Worm (Caenorhabditis elegans): Measurements from ENCODE around the gene srh-18.

Gene srh-18

DNA sequence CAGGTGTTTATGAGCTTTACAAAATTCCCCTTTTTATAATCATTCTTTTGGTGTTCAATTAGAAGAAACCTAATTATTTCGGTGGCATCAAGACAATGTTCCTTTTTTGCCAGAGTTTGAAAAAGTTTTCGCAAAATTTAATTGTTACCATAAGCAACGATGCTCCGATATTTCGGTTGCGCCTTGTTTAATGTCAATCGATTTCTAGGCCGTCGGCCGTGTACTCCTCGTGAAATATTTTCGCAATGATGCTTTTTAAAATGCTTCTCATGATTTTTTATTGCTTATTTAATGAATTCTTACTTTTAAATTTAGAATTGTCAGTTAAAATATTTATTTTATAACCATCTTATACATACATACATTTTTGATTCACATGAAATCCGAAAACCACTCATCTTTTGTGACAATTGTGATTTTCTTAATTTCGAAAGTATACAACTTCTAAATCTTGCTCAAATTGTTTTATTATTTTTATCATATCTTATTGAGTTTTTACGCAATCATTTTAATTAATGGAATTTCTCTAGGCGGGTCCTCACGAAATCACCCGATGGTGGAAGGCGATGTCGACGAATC is 5.1 kb upstream of the srh-18 start, which contains the start of gene C50B6.3 (continued):
- no peak for TF ChIP-seq unc-62 (GFP tag; optimal IDR thresholded peaks at IDR 0.05)
- TF ChIP-seq pqm-1 (tag; optimal IDR thresholded peaks at IDR 0.05): no peak
- peak; percentile 85 for TF ChIP-seq isw-1 (GFP tag; IDR thresholded peaks at IDR 0.05)
- TF ChIP-seq mab-9 (GFP tag; IDR thresholded peaks at IDR 0.05): peak; percentile 80
- TF ChIP-seq ceh-90 (tag; optimal IDR thresholded peaks at IDR 0.05): peak; percentile 91
- TF ChIP-seq unc-98 (GFP tag; IDR thresholded peaks at IDR 0.05): peak; percentile 73
- peak; percentile 82 for TF ChIP-seq grh-1 (GFP tag; IDR thresholded peaks at IDR 0.05)
- peak; percentile 87 for TF ChIP-seq lin-15B (tag; optimal IDR thresholded peaks at IDR 0.05)
- TF ChIP-seq rnt-1 (tag; optimal IDR thresholded peaks at IDR 0.05): peak; percentile 99
- TF ChIP-seq nhr-84 (tag; optimal IDR thresholded peaks at IDR 0.05): no peak
- TF ChIP-seq dpl-1 (GFP tag; optimal IDR thresholded peaks at IDR 0.05): peak; percentile 76 to 92 (median 85)
- no peak for TF ChIP-seq nhr-11 (tag; optimal IDR thresholded peaks at IDR 0.05)
- peak in 1 of 2 experiments; percentile 97 for TF ChIP-seq ztf-11 (tag; optimal IDR thresholded peaks at IDR 0.05)
- peak; percentile 85 to 88 for TF ChIP-seq efl-1 (optimal IDR thresholded peaks at IDR 0.05)
- TF ChIP-seq efl-1 (GFP tag; optimal IDR thresholded peaks at IDR 0.05 in 1 of 2): peak; percentile 81 to 98
- no peak for TF ChIP-seq hlh-17 (GFP tag; optimal IDR thresholded peaks at IDR 0.05; ENCODE audit: borderline replicate concordance)
- TF ChIP-seq snpc-4 (tag; optimal IDR thresholded peaks at IDR 0.05): peak; percentile 66
- peak; percentile 23 for TF ChIP-seq fkh-10 (GFP tag; optimal IDR thresholded peaks at IDR 0.05)
- peak; percentile 97 for TF ChIP-seq lir-3 (tag; optimal IDR thresholded peaks at IDR 0.05; ENCODE audit: poor library complexity)
- TF ChIP-seq ceh-82 (tag; optimal IDR thresholded peaks at IDR 0.05): peak; percentile 71 to 86 (median 84)
- TF ChIP-seq aha-1 (tag; optimal IDR thresholded peaks at IDR 0.05): no peak
- peak; percentile 68; the same call in 1 of the 2 replicates for TF ChIP-seq ceh-88 (GFP tag; IDR thresholded peaks at IDR 0.05)
- peak; percentile 74 for TF ChIP-seq fos-1 (tag; optimal IDR thresholded peaks at IDR 0.05)
- TF ChIP-seq unc-86 (tag; optimal IDR thresholded peaks at IDR 0.05): peak; percentile 85
- peak; percentile 95 for TF ChIP-seq tbx-2 (tag; optimal IDR thresholded peaks at IDR 0.05)
- TF ChIP-seq egl-13 (tag; optimal IDR thresholded peaks at IDR 0.05): peak; percentile 93
- peak; percentile 92 for TF ChIP-seq xbp-1 (tag; optimal IDR thresholded peaks at IDR 0.05)
- peak; percentile 80 for TF ChIP-seq hlh-4 (tag; optimal IDR thresholded peaks at IDR 0.05)
- TF ChIP-seq Y116A8C.19 (tag; optimal IDR thresholded peaks at IDR 0.05; ENCODE audit: borderline replicate concordance): peak; percentile 81
- TF ChIP-seq nhr-28 (tag; optimal IDR thresholded peaks at IDR 0.05): no peak
- TF ChIP-seq zip-4 (GFP tag; optimal IDR thresholded peaks at IDR 0.05): peak; percentile 66
- peak; percentile 43 for TF ChIP-seq aly-2 (tag; optimal IDR thresholded peaks at IDR 0.05)
- TF ChIP-seq efl-3 (GFP tag; optimal IDR thresholded peaks at IDR 0.05): peak; percentile 44
- peak; percentile 90 for TF ChIP-seq lin-14 (GFP tag; optimal IDR thresholded peaks at IDR 0.05)
- peak; percentile 84 for TF ChIP-seq vab-15 (tag; optimal IDR thresholded peaks at IDR 0.05)
- TF ChIP-seq nhr-47 (tag; optimal IDR thresholded peaks at IDR 0.05): peak; percentile 93
- peak; percentile 69 for TF ChIP-seq ceh-63 (GFP tag; optimal IDR thresholded peaks at IDR 0.05)
- TF ChIP-seq swsn-7 (tag; optimal IDR thresholded peaks at IDR 0.05): peak; percentile 92
- TF ChIP-seq elt-2 (tag; optimal IDR thresholded peaks at IDR 0.05): peak; percentile 63
- peak; percentile 97 for TF ChIP-seq pax-3 (tag; optimal IDR thresholded peaks at IDR 0.05)
- peak in 1 of 2 experiments; percentile 58 for TF ChIP-seq mdl-1 (tag; optimal IDR thresholded peaks at IDR 0.05)
- TF ChIP-seq ets-5 (GFP tag; IDR thresholded peaks at IDR 0.05): no peak
- TF ChIP-seq alr-1 (tag; optimal IDR thresholded peaks at IDR 0.05; ENCODE audit: borderline replicate concordance): no peak
- peak; percentile 64 for TF ChIP-seq lin-39 (tag; optimal IDR thresholded peaks at IDR 0.05)
- TF ChIP-seq lsy-2 (tag; optimal IDR thresholded peaks at IDR 0.05): peak; percentile 91
- TF ChIP-seq fkh-8 (tag; optimal IDR thresholded peaks at IDR 0.05): peak; percentile 78
- TF ChIP-seq zag-1 (tag; optimal IDR thresholded peaks at IDR 0.05): peak; percentile 47
- TF ChIP-seq nhr-12 (tag; optimal IDR thresholded peaks at IDR 0.05): no peak
- peak; percentile 83 for TF ChIP-seq C16A3.4 (tag; optimal IDR thresholded peaks at IDR 0.05)
- TF ChIP-seq ceh-8 (GFP tag; optimal IDR thresholded peaks at IDR 0.05): peak; percentile 84
- TF ChIP-seq elt-3 (tag; optimal IDR thresholded peaks at IDR 0.05): peak in 2 of 6 experiments; percentile 76 to 82
